Fruit fly (Drosophila melanogaster): Measurements from ENCODE around the gene Lkb1.
A peak's percentile ranks its signal among the peaks of the same experiment; 100 is the strongest.

DNA sequence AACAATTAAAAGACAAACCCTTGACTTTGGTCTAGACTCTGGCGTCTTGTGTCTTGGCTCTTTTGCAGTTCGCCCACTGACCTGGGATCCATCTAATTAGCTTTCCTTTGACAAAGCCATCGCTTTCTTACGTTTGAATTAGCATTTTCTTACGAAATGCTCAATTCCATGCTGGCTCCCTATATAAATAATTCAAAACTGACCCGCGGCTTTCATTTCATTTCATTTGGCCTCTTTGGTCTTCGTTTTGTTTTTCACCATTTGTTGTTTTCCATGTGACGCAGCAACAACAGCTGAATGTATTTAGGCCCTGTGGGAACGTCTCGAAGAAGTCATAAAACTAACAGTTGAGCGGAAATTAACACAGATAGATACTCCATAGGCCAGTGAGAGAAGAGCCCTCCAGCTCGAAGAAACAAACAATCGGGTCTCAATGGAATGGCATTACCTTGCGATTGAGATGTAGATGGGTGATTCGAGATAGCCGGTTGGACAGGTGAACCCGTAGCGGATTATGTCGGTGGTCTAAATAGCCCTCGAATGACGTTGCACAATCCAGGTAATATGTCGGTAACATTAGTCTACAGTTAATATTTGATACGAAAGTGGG lies 47.8 kb downstream of the Lkb1 start:
- TF ChIP-seq CG3847 (GFP tag; IDR thresholded peaks at IDR 0.05), result no peak
- TF ChIP-seq bcd (GFP tag; optimal IDR thresholded peaks at IDR 0.05), result no peak
- no peak for TF ChIP-seq HLH3B (GFP tag; IDR thresholded peaks at IDR 0.05)
- TF ChIP-seq tap (tag; optimal IDR thresholded peaks at IDR 0.05), result no peak
- no peak for TF ChIP-seq tgo (GFP tag; IDR thresholded peaks at IDR 0.05)
- peak; percentile 59; the same call in 1 of the 2 replicates for TF ChIP-seq vvl (GFP tag; IDR thresholded peaks at IDR 0.05)
- no peak for TF ChIP-seq kay (GFP tag; optimal IDR thresholded peaks at IDR 0.05)
- TF ChIP-seq cad (GFP tag; optimal IDR thresholded peaks at IDR 0.05), result no peak

All from whole organism, embryonic.